Fruit fly (Drosophila melanogaster): ENCODE results near the gene CG14820.

DNA sequence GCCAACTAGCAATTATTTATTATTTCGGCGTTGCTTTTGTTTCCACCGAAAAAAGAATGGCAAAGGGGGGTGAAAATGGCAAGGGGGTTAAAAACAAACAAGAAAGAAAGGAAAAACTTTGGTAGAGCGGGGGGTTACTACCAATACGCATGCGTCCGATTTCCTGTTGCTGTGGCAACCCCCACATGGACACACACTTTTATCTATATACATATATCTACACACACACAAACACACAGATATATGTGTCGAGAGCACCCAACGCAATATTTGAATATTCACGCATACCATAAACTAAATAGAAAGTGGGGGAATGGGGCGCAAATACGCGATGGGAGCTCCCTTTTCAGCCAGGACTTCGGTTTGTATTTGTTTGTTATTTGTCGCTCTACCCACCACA is 33.4 kb upstream of the CG14820 start:
- TF ChIP-seq CG8478 (optimal IDR thresholded peaks at IDR 0.05) (no peak), usp (GFP tag; optimal IDR thresholded peaks at IDR 0.05) (no peak)

All from whole organism.